Fruit fly (Drosophila melanogaster): ENCODE results near the gene CG2082.

CG2082 gene

dm6 chr3R:5778731-5779593, 1.9 kb downstream of the CG2082 start, which contains the start of gene jagn (continued):
- TF ChIP-seq CG13287 (GFP tag; IDR thresholded peaks at IDR 0.05; ENCODE audit: partially characterized antibody): peak; percentile 99
- peak; percentile 44 for TF ChIP-seq CG18764 (GFP tag; optimal IDR thresholded peaks at IDR 0.05)
- TF ChIP-seq lola (GFP tag; optimal IDR thresholded peaks at IDR 0.05): peak in 1 of 3 experiments; percentile 33
- TF ChIP-seq seq (GFP tag; IDR thresholded peaks at IDR 0.05): no peak
- peak; percentile 54 for TF ChIP-seq Max (GFP tag; optimal IDR thresholded peaks at IDR 0.05)
- TF ChIP-seq gsb (GFP tag; IDR thresholded peaks at IDR 0.05): peak; percentile 57
- TF ChIP-seq dimm (GFP tag; IDR thresholded peaks at IDR 0.05): no peak
- no peak for TF ChIP-seq CG11504 (tag; optimal IDR thresholded peaks at IDR 0.05)
- TF ChIP-seq usp (GFP tag; optimal IDR thresholded peaks at IDR 0.05): no peak
- peak; percentile 32 for TF ChIP-seq Six4 (GFP tag; optimal IDR thresholded peaks at IDR 0.05)
- TF ChIP-seq tgo (GFP tag; IDR thresholded peaks at IDR 0.05): peak; percentile 40; the same call in 2 of the 3 replicates
- TF ChIP-seq CG18262 (tag; optimal IDR thresholded peaks at IDR 0.05): peak; percentile 49
- no peak for TF ChIP-seq bowl (GFP tag; IDR thresholded peaks at IDR 0.05)
- TF ChIP-seq dpn (GFP tag; optimal IDR thresholded peaks at IDR 0.05): peak; percentile 67 to 69
- TF ChIP-seq CG33213 (GFP tag; optimal IDR thresholded peaks at IDR 0.05): peak; percentile 43
- peak; percentile 42 for TF ChIP-seq CG3163 (GFP tag; optimal IDR thresholded peaks at IDR 0.05)
- peak; percentile 99 for TF ChIP-seq hbn (GFP tag; IDR thresholded peaks at IDR 0.05; ENCODE audit: partially characterized antibody)
- peak; percentile 43 for TF ChIP-seq unpg (GFP tag; optimal IDR thresholded peaks at IDR 0.05)
- TF ChIP-seq CG12744 (GFP tag; optimal IDR thresholded peaks at IDR 0.05): peak; percentile 36
- peak; percentile 66 for TF ChIP-seq CG9215 (GFP tag; IDR thresholded peaks at IDR 0.05)
- TF ChIP-seq Asciz (GFP tag; optimal IDR thresholded peaks at IDR 0.05): no peak
- TF ChIP-seq Scr (GFP tag; IDR thresholded peaks at IDR 0.05; ENCODE audit: partially characterized antibody): peak; percentile 99
- TF ChIP-seq CG10565 (GFP tag; optimal IDR thresholded peaks at IDR 0.05): no peak
- TF ChIP-seq CTCF (GFP tag; optimal IDR thresholded peaks at IDR 0.05): peak; percentile 82
- peak; percentile 38; the same call in 1 of the 2 replicates for TF ChIP-seq Xrp1 (GFP tag; IDR thresholded peaks at IDR 0.05)
- no peak for TF ChIP-seq CG7357 (GFP tag; IDR thresholded peaks at IDR 0.05)
- no peak for TF ChIP-seq gt (GFP tag; IDR thresholded peaks at IDR 0.05)
- TF ChIP-seq Fer2 (tag; optimal IDR thresholded peaks at IDR 0.05): no peak
- peak; percentile 91 for TF ChIP-seq NFAT (GFP tag; IDR thresholded peaks at IDR 0.05)
- peak; percentile 56 for TF ChIP-seq CG17328 (GFP tag; IDR thresholded peaks at IDR 0.05)
- peak; percentile 79 for TF ChIP-seq CG6272 (GFP tag; IDR thresholded peaks at IDR 0.05)
- peak; percentile 27; the same call in 1 of the 2 replicates for TF ChIP-seq CG14441 (GFP tag; IDR thresholded peaks at IDR 0.05)
- peak; percentile 67 for TF ChIP-seq Hsf (GFP tag; optimal IDR thresholded peaks at IDR 0.05)
- TF ChIP-seq grn (GFP tag; optimal IDR thresholded peaks at IDR 0.05): peak; percentile 1
- TF ChIP-seq ems (GFP tag; optimal IDR thresholded peaks at IDR 0.05): peak; percentile 60
- no peak for TF ChIP-seq ro (GFP tag; IDR thresholded peaks at IDR 0.05)
- TF ChIP-seq Dll (GFP tag; IDR thresholded peaks at IDR 0.05; ENCODE audit: partially characterized antibody): peak; percentile 99
- no peak for TF ChIP-seq fd102C (GFP tag; optimal IDR thresholded peaks at IDR 0.05)
- TF ChIP-seq h (optimal IDR thresholded peaks at IDR 0.05): no peak
- no peak for TF ChIP-seq yki (optimal IDR thresholded peaks at IDR 0.05)
- TF ChIP-seq CG15696 (tag; optimal IDR thresholded peaks at IDR 0.05): peak; percentile 13
- TF ChIP-seq stc (GFP tag; IDR thresholded peaks at IDR 0.05): peak; percentile 40; the same call in 1 of the 2 replicates
- TF ChIP-seq scrt (GFP tag; optimal IDR thresholded peaks at IDR 0.05): peak; percentile 29
- no peak for TF ChIP-seq eve (GFP tag; optimal IDR thresholded peaks at IDR 0.05)
- no peak for TF ChIP-seq corto (GFP tag; optimal IDR thresholded peaks at IDR 0.05)
- TF ChIP-seq CG1792 (GFP tag; optimal IDR thresholded peaks at IDR 0.05): peak; percentile 35
- peak; percentile 82 for TF ChIP-seq lilli (GFP tag; optimal IDR thresholded peaks at IDR 0.05)
- TF ChIP-seq nau (GFP tag; optimal IDR thresholded peaks at IDR 0.05): no peak
- TF ChIP-seq hth (optimal IDR thresholded peaks at IDR 0.05): no peak
- peak; percentile 36 for TF ChIP-seq CG11398 (GFP tag; optimal IDR thresholded peaks at IDR 0.05)
- peak; percentile 80 for TF ChIP-seq lbe (GFP tag; optimal IDR thresholded peaks at IDR 0.05)

Data from whole organism, embryonic.